Fruit fly (Drosophila melanogaster) whole organism, prepupa: Measurements from ENCODE around the gene CG11878.

ENCODE experiments used
- CG1621 ChIP-seq: fragments of 200-800 bp; sonication (Bioruptor generic); optimal IDR thresholded peaks from 3 replicates; lab custom pipeline; 2018; ENCODE audit warnings: missing biosample characterization, mild to moderate bottlenecking, missing genetic modification characterization
- CG16779 ChIP-seq: fragments of 200-800 bp; sonication (Bioruptor generic); optimal IDR thresholded peaks from 3 replicates; lab custom pipeline; 2017; ENCODE audit warnings: missing biosample characterization, mild to moderate bottlenecking, missing genetic modification characterization
- CG3919 ChIP-seq: fragments of 200-800 bp; sonication (Bioruptor generic); optimal IDR thresholded peaks from 3 replicates; lab custom pipeline; 2016; ENCODE audit warnings: missing biosample characterization, missing genetic modification characterization
- Eip78C ChIP-seq: fragments of 200-800 bp; sonication (Bioruptor generic); peaks from one replicate; lab custom pipeline; 2016; ENCODE audit warnings: missing biosample characterization, missing genetic modification characterization
- Ets96B ChIP-seq: fragments of 200-800 bp; optimal IDR thresholded peaks from 2 replicates; lab custom pipeline; 2019; ENCODE audit warnings: missing biosample characterization, mild to moderate bottlenecking, missing genetic modification characterization, moderate library complexity
- Hr38 ChIP-seq: sonication (Bioruptor generic); optimal IDR thresholded peaks from 2 replicates; lab custom pipeline; 2016; ENCODE audit warnings: missing biosample characterization, missing genetic modification characterization
- OdsH ChIP-seq: fragments of 200-800 bp; sonication (Bioruptor generic); optimal IDR thresholded peaks from 3 replicates; lab custom pipeline; 2016; ENCODE audit warnings: missing biosample characterization, missing genetic modification characterization
- esn ChIP-seq: fragments of 200-800 bp; sonication (Bioruptor generic); optimal IDR thresholded peaks from 2 replicates; lab custom pipeline; 2016; ENCODE audit warnings: missing biosample characterization, mild to moderate bottlenecking, missing genetic modification characterization, moderate library complexity
- fd59A ChIP-seq: fragments of 200-800 bp; sonication (Bioruptor generic); optimal IDR thresholded peaks from 2 replicates; lab custom pipeline; 2017; ENCODE audit warnings: missing biosample characterization, mild to moderate bottlenecking, missing genetic modification characterization, missing genetic modification reagents
- net ChIP-seq: fragments of 200-800 bp; sonication (Bioruptor generic); optimal IDR thresholded peaks from 3 replicates; lab custom pipeline; 2016; ENCODE audit warnings: missing biosample characterization, missing genetic modification characterization
- pdm3 ChIP-seq: fragments of 200-800 bp; sonication (Bioruptor generic); optimal IDR thresholded peaks from 3 replicates; lab custom pipeline; 2016; ENCODE audit warnings: missing biosample characterization, missing genetic modification characterization

dm6 chr3R:25249145-25250141 lies 24.2 kb upstream of the CG11878 start, which contains the start of gene Nup358:
- TF ChIP-seq Eip78C (GFP tag; lab: Kevin White, UChicago) (no peak), Ets96B (tag; lab: Kevin White, UChicago) (no peak), pdm3 (GFP tag; lab: Kevin White, UChicago) (no peak), esn (GFP tag; lab: Kevin White, UChicago) (peak; percentile 37), fd59A (GFP tag; lab: Kevin White, UChicago) (no peak), CG1621 (tag; lab: Kevin White, UChicago) (no peak), CG16779 (tag; lab: Kevin White, UChicago) (no peak), OdsH (GFP tag; lab: Kevin White, UChicago) (no peak), net (GFP tag; lab: Kevin White, UChicago) (no peak), CG3919 (GFP tag; lab: Kevin White, UChicago) (no peak), Hr38 (GFP tag; lab: Kevin White, UChicago) (no peak)
